Fruit fly (Drosophila melanogaster) whole organism, prepupa: Measurements from ENCODE around the gene UQCR-14.

Source experiments
- CG6276 ChIP-seq: fragments of 200-800 bp; sonication (Bioruptor generic); optimal IDR thresholded peaks from 2 replicates; lab custom pipeline; 2017; ENCODE audit warnings: missing biosample characterization, mild to moderate bottlenecking, missing genetic modification characterization
- CG8319 ChIP-seq: fragments of 200-800 bp; sonication (Bioruptor generic); optimal IDR thresholded peaks from 3 replicates; lab custom pipeline; 2016; ENCODE audit warnings: missing biosample characterization, missing genetic modification characterization
- Sox15 ChIP-seq: fragments of 200-800 bp; sonication (Bioruptor generic); optimal IDR thresholded peaks from 3 replicates; lab custom pipeline; 2016; ENCODE audit warnings: missing biosample characterization, missing genetic modification characterization
- eg ChIP-seq: fragments of 200-800 bp; sonication (Bioruptor generic); IDR thresholded peaks from 3 replicates; pipeline ENCODE4 v1.3.6; 2022; ENCODE audit warnings: missing biosample characterization, missing genetic modification characterization
- fd85E ChIP-seq: fragments of 200-800 bp; sonication (Bioruptor generic); optimal IDR thresholded peaks from 3 replicates; lab custom pipeline; 2016; ENCODE audit warnings: missing biosample characterization, missing genetic modification characterization

dm6 chrX:16288492-16288964 is 2.4 kb downstream of the UQCR-14 start, which contains the start of the genes CG32576 and caz:
- TF ChIP-seq Sox15 (GFP tag; lab: Kevin White, UChicago) (no peak), CG6276 (GFP tag; lab: Kevin White, UChicago) (no peak), fd85E (no peak), eg (no peak), CG8319 (GFP tag; lab: Kevin White, UChicago) (no peak)
